Worm (Caenorhabditis elegans): ENCODE data around the gene cbn-1.

ce11 chrII:371549-371948, 39.2 kb upstream of the cbn-1 start:
- no peak for TF ChIP-seq ets-4 (GFP tag; optimal IDR thresholded peaks at IDR 0.05)
- TF ChIP-seq ztf-18 (tag; optimal IDR thresholded peaks at IDR 0.05), result no peak
